Worm (Caenorhabditis elegans) whole organism, midembryonic: ENCODE measurements around the gene dgn-2.

Source experiments
- T22C8.4 ChIP-seq: fragments of 200-800 bp; sonication (Bioruptor generic); IDR thresholded peaks from 2 replicates; pipeline ENCODE4 v1.3.6; 2022; ENCODE audit warnings: missing genetic modification characterization, missing compliant biosample characterization
- cog-1 ChIP-seq: sonication (generic microtip); optimal IDR thresholded peaks from 2 replicates; lab custom pipeline; 2016; ENCODE audit warnings: missing genetic modification characterization, missing compliant biosample characterization
- klf-2 ChIP-seq: fragments of 200-800 bp; sonication (Bioruptor generic); conservative IDR thresholded peaks from 2 replicates; pipeline ENCODE4 v1.3.6; 2022; ENCODE audit warnings: missing genetic modification reagents, missing genetic modification characterization, missing compliant biosample characterization
- med-1 ChIP-seq: sonication (generic microtip); optimal IDR thresholded peaks from 2 replicates; lab custom pipeline; 2017; ENCODE audit warnings: missing genetic modification characterization, mild to moderate bottlenecking, missing compliant biosample characterization, antibody characterized with exemption, missing genetic modification reagents; ENCODE audit not compliant: insufficient read depth

ce11 chrX:1358295-1358694, 9.0 kb downstream of the dgn-2 start, which contains the start of gene F56C3.3:
- TF ChIP-seq med-1 (GFP tag; lab: Kevin White, UChicago) (no peak), cog-1 (no peak), T22C8.4 (GFP tag; lab: Robert Waterston, UW) (no peak), klf-2 (GFP tag; lab: Robert Waterston, UW) (no peak)
